Fruit fly (Drosophila melanogaster) S2 (cell line): ENCODE data around the gene Iyd.

ENCODE experiments used
- CG8478 ChIP-seq: fragments of >200 bp; optimal IDR thresholded peaks from 2 replicates; lab custom pipeline; 2018
- CTCF ChIP-seq, 2 experiments: fragments of >200 bp; optimal IDR thresholded peaks; 2 replicates each; lab custom pipeline; 2018

Iyd gene

dm6 chr3L:11119901-11120418 lies 23.9 kb upstream of the Iyd start:
- TF ChIP-seq CTCF (optimal IDR thresholded peaks at IDR 0.05; lab: Kevin White, UChicago) (no peak), CG8478 (lab: Kevin White, UChicago) (no peak)

DNA sequence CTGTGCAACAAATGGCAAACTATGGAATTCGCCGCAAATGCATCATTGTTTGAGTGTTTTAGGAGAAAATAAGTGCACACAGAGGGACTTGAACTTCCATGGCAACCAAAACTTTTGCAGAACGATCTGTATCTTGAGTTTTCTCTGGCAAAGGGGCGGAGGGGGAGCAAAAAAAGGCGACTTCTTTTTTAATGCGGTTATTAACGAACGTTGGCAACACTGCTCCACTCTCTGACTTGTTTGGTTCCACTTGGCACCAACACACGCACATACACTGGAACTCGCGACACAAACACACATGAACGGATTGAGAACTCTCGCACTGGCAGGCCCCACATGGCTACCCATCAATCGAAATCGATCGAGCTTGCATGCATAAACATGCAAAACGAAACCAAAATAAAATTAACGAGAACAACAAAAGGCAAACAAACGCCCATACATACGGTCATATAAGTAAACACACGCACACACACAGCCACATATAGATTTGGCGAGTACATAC lies 23.4 kb upstream of the Iyd start:
- TF ChIP-seq CG8478 (lab: Kevin White, UChicago) = no peak
- TF ChIP-seq CTCF (optimal IDR thresholded peaks at IDR 0.05; lab: Kevin White, UChicago) = no peak

DNA sequence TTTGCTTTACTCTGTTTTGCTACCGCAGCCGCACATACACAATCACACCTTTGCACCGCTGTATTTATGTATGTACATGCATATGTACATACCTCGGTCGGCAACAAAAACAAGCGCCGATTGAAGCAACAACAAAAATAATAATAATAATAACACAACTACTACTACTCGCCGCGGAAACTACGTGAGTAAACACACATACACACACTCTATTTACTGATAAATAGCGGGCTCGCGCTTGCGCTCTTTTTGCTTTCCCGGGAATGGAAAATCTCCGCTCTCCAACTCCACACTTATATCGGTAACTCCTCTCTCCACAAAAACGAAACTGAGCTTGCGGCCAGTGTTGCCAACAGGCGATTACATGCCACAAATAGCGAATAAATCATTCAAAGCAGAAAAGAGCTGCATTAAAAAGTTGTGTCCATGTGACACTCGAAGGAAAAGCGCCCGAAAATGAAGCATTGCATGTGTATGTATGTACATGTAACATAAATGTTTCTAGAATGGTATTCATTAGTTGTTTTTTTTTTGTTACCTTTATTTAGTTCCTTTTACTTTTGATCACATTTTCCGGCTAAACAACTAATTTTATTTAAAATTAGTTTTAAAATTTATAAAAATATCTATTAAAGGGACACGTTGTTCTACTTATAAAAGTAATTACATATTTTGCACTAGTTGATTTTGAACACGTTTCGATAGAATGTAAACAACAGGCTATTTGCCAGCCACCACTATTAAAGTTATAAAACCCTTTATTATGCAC lies 22.8 kb upstream of the Iyd start:
- no peak for TF ChIP-seq CG8478 (lab: Kevin White, UChicago)

DNA sequence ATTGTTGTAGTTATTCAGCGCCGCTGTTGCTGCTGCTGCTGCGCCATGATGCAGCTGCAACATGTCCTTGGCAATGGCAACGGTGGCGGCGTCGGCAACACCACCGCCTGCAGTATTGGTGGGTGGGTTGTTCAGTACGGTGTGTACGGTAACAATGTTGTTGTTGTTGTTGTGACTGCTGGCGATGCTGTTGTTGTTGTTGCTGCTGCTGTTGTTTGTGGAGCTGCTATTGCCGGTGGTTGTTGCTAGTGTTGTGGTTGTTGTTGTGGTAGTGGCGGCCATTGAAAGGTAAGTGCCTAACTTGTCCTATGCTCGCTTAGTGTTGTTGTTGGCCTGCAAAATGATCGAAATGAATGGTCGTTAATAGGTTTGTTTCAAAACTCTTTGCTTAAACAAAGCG lies 21.7 kb upstream of the Iyd start:
- TF ChIP-seq CG8478 (lab: Kevin White, UChicago) (no peak), CTCF (optimal IDR thresholded peaks at IDR 0.05; lab: Kevin White, UChicago) (no peak)

DNA sequence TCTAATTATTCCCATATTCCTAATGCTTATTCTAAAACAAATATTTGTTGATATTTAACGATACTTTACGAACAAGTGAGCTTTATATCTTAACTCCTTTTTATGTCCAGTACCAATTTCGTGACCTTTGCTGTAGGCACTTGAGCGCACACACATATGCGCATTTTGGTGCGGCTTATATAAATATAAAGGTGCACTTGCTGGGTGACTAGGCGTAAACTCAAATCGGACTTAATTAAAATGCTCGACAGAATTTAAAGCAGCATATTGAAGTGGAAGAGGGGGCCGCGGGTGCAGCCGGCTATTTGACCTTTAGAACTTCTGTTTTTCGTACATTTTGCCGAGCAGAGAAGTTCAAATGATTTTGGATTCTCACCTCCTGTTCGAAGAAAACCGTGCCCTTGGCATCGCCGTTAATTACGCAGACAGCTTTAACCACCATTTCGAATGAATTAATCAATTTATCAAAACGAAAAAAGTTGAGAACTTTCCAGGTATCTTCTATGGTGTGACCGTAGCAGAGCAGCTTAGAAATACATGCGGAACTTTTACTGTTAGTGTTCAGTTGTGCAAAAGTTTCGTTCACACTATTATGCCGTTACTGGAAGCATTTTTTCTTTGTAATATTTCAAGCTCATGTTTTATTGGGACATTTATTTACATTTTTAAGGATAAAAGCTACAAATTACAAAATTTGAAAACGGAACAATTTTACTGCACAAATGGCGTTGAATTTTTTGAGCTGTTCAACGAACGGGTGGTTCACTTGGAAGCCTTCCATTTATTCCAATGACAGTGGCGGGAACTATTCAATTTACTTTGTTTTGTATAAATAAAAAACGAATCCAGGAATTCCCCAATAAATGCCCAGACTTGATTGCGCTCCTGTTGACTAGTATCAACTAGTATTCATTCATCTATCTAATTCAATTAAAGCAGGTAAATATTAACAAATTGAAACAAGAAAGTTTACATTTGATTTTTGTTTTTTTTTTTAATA lies 17.5 kb upstream of the Iyd start, which contains the start of gene Sod1:
Gene Sod1 (minus strand): TSS at position 543 of the 1,000 bp plus-strand sequence.
- TF ChIP-seq CTCF (optimal IDR thresholded peaks at IDR 0.05; lab: Kevin White, UChicago) (no peak), CG8478 (lab: Kevin White, UChicago) (no peak)

dm6 chr3L:11112427-11112826 lies 16.4 kb upstream of the Iyd start:
- TF ChIP-seq CG8478 (lab: Kevin White, UChicago) (no peak), CTCF (optimal IDR thresholded peaks at IDR 0.05; lab: Kevin White, UChicago) (no peak)

DNA sequence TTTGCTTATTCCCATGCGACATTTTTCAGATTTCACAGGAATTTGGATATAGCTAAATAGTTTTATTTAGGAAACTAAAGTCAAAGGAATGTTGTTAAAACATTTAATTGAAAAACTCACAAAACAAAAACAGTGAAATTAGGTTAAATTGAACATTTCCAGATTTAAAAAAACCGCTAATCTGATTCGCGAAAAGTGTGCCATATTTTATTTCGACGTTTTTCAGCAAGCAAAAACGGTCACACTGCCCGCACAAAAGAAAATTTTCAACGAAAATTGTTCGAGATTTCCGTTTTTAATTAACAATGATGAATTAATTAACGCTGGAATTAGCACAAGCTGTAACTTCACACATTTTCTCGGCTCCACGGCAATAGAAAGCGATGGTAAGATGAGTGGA lies 13.4 kb upstream of the Iyd start, which contains the start of the genes CG34012 and emei:
Gene CG34012 (minus strand): TSS at position 52 of the 400 bp plus-strand sequence.
Gene emei (plus strand): TSS at position 237 of the 400 bp plus-strand sequence.
- TF ChIP-seq CG8478 (lab: Kevin White, UChicago) = no peak
- TF ChIP-seq CTCF (optimal IDR thresholded peaks at IDR 0.05; lab: Kevin White, UChicago) = no peak

- TF ChIP-seq CG8478 (lab: Kevin White, UChicago) = no peak
- no peak for TF ChIP-seq CTCF (optimal IDR thresholded peaks at IDR 0.05; lab: Kevin White, UChicago)
Observed at dm6 chr3L:11107935-11108334, 11.9 kb upstream of the Iyd start, which contains the start of gene CG12522. CG12522 (plus strand) TSS chr3L:11108235.

DNA sequence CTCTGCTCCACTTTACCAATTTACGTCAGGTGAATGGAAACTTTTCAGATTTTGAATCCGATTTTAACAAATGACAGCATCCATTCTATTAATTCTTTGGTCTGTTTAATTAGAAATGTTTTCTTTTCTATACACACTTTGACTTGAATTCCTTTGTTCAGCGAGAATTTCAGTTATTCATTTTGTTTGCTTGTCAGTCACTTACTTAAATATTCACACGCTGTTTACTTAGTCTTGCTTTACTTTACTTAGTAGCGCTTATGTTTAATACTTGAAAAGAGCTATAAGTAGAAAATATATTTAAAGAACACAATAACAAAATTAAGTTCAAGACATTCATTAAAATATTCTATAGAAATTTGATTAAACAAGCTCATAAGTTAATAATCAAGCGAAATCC lies 11.4 kb upstream of the Iyd start, which contains the start of gene CG32073:
Gene CG32073 (minus strand): TSS at position 151 of the 400 bp plus-strand sequence.
- TF ChIP-seq CTCF (optimal IDR thresholded peaks at IDR 0.05; lab: Kevin White, UChicago) = no peak
- TF ChIP-seq CG8478 (lab: Kevin White, UChicago) = no peak

DNA sequence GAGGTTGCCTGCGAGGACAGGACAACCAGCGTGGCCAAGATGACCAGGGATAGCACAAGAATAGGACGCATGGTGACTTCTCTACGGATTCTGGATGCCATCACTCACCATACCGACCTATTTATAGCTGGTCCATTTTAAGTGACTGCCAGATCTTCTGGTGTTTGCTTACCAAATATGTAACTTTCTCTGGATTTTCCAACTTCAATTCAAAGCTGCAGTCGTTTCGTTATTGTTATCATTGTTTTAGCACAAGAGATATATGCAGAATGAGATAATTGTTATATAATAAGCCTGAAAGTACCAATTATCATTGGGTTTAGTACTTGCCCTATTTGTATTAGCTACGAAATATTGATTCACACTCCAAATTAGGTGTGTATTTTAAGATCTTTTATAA lies 7.7 kb upstream of the Iyd start, which contains the start of gene CG32071:
Gene CG32071 (minus strand): TSS at position 101 of the 400 bp plus-strand sequence.
- TF ChIP-seq CG8478 (lab: Kevin White, UChicago) = no peak
- TF ChIP-seq CTCF (optimal IDR thresholded peaks at IDR 0.05; lab: Kevin White, UChicago) = no peak

- TF ChIP-seq CTCF (optimal IDR thresholded peaks at IDR 0.05; lab: Kevin White, UChicago) (no peak), CG8478 (lab: Kevin White, UChicago) (no peak)
Observed at dm6 chr3L:11102930-11103329, 6.9 kb upstream of the Iyd start, which contains the start of gene Elo68alpha. Elo68alpha (minus strand) TSS chr3L:11103030.

dm6 chr3L:11101598-11101997 lies 5.6 kb upstream of the Iyd start, which contains the start of gene Elo68beta:
Elo68beta (minus strand) TSS chr3L:11101698.
- no peak for TF ChIP-seq CG8478 (lab: Kevin White, UChicago)
- no peak for TF ChIP-seq CTCF (optimal IDR thresholded peaks at IDR 0.05; lab: Kevin White, UChicago)

DNA sequence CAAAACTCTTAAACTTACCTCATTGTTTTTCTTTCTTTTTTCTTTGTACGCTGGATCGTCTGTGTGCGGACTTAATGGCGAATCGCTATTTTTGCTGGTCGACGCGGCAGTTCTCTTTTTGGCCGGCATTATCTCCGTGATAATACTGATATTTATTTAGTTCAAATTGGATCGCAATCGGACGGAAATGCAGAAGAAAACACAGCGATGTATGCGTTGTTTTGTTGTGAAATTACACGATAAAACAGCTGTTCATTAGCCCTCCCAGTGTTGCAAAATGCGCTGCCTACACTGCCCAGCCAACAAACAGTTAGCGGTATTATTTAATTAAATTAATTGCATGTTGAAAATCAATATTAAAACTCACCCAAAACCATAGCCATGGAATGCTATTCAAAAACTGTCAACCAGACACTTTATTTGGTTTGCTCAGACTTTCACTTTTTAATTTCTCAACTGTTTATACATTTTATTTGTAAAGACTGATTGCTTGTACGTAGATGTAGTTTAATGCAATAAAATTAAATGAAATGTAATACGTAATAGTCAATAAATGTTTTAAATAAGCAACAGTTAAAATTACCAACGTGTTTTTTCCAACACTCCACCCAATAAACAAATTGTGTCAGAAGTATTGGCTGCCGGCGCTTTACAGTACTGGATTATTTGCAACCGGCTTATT lies 2.1 kb upstream of the Iyd start, which contains the start of the genes Irbp18 and APP-BP1:
Gene Irbp18 (minus strand): TSS at position 205 of the 682 bp plus-strand sequence.
Gene APP-BP1 (plus strand): TSS at position 431 of the 682 bp plus-strand sequence.
- no peak for TF ChIP-seq CG8478 (lab: Kevin White, UChicago)
- TF ChIP-seq CTCF (optimal IDR thresholded peaks at IDR 0.05; lab: Kevin White, UChicago) = no peak
